Worm (Caenorhabditis elegans) whole organism, L3 larva: ENCODE results near the gene M195.2.

ENCODE experiments used
- ama-1 ChIP-seq: fragments of 150-350 bp; optimal IDR thresholded peaks from 2 replicates; lab custom pipeline; 2018
- ceh-82 ChIP-seq: fragments of 150-350 bp; optimal IDR thresholded peaks from 2 replicates; lab custom pipeline; 2014; ENCODE audit warnings: missing biosample characterization, missing genetic modification characterization
- nhr-12 ChIP-seq: fragments of 150-350 bp; optimal IDR thresholded peaks from 2 replicates; lab custom pipeline; 2014; ENCODE audit warnings: missing biosample characterization, missing genetic modification characterization
- nhr-77 ChIP-seq: fragments of 150-350 bp; optimal IDR thresholded peaks from 2 replicates; lab custom pipeline; 2014; ENCODE audit warnings: missing biosample characterization, missing genetic modification characterization
- snpc-4 ChIP-seq: fragments of 150-350 bp; optimal IDR thresholded peaks from 2 replicates; lab custom pipeline; 2014; ENCODE audit warnings: missing biosample characterization, missing genetic modification characterization
- unc-39 ChIP-seq: sonication (generic microtip); optimal IDR thresholded peaks from 4 replicates; lab custom pipeline; 2017; ENCODE audit warnings: missing biosample characterization, missing genetic modification characterization
- unc-62 ChIP-seq: fragments of 150-350 bp; sonication (generic microtip); optimal IDR thresholded peaks from 4 replicates; lab custom pipeline; 2014; ENCODE audit warnings: missing biosample characterization, missing genetic modification reagents, missing genetic modification characterization
- ztf-11 ChIP-seq: fragments of 150-350 bp; optimal IDR thresholded peaks from 2 replicates; lab custom pipeline; 2014; ENCODE audit warnings: missing biosample characterization, missing genetic modification characterization

ce11 chrII:8404748-8405147, 44.2 kb downstream of the M195.2 start, which contains the start of gene skpo-1:
- TF ChIP-seq nhr-12 (tag; lab: Kevin White, UChicago) (no peak), ama-1 (no peak), unc-62 (no peak), ztf-11 (tag; lab: Kevin White, UChicago) (no peak), nhr-77 (tag; lab: Kevin White, UChicago) (no peak), unc-39 (no peak), ceh-82 (tag; lab: Kevin White, UChicago) (no peak), snpc-4 (tag; lab: Kevin White, UChicago) (no peak)
